Fruit fly (Drosophila melanogaster) whole organism, prepupa: ENCODE data around the gene CG7903.

ENCODE experiments used
- Blimp-1 ChIP-seq: fragments of 200-800 bp; sonication (Bioruptor generic); optimal IDR thresholded peaks from 3 replicates; lab custom pipeline; 2017; ENCODE audit warnings: missing biosample characterization, missing genetic modification characterization, mild to moderate bottlenecking, moderate library complexity, missing genetic modification reagents
- CG10631 ChIP-seq: fragments of 200-800 bp; sonication (Bioruptor generic); optimal IDR thresholded peaks from 2 replicates; lab custom pipeline; 2016; ENCODE audit warnings: missing biosample characterization, missing genetic modification characterization
- CG10669 ChIP-seq: fragments of 200-800 bp; sonication (Bioruptor generic); optimal IDR thresholded peaks from 3 replicates; lab custom pipeline; 2018; ENCODE audit warnings: missing biosample characterization, mild to moderate bottlenecking, missing genetic modification characterization, moderate library complexity
- CG11294 ChIP-seq: fragments of 200-800 bp; sonication (Bioruptor generic); IDR thresholded peaks from 2 replicates; pipeline ENCODE4 v1.3.6; 2022; ENCODE audit warnings: missing biosample characterization, missing genetic modification characterization
- CG11762 ChIP-seq: fragments of 200-800 bp; sonication (Bioruptor generic); optimal IDR thresholded peaks from 3 replicates; lab custom pipeline; 2016; ENCODE audit warnings: missing biosample characterization, missing genetic modification characterization; ENCODE audit not compliant: insufficient read depth
- CG11902 ChIP-seq: fragments of 200-800 bp; sonication (Bioruptor generic); optimal IDR thresholded peaks from 3 replicates; lab custom pipeline; 2016; ENCODE audit warnings: missing biosample characterization, missing genetic modification characterization
- CG15336 ChIP-seq: fragments of 200-800 bp; sonication (Bioruptor generic); IDR thresholded peaks from 2 replicates; pipeline ENCODE4 v1.3.6; 2022; ENCODE audit warnings: missing biosample characterization, missing genetic modification characterization
- CG16779 ChIP-seq: fragments of 200-800 bp; sonication (Bioruptor generic); optimal IDR thresholded peaks from 3 replicates; lab custom pipeline; 2017; ENCODE audit warnings: missing biosample characterization, mild to moderate bottlenecking, missing genetic modification characterization
- CG3032 ChIP-seq: fragments of 200-800 bp; optimal IDR thresholded peaks from 2 replicates; lab custom pipeline; 2019; ENCODE audit warnings: missing biosample characterization, mild to moderate bottlenecking, missing genetic modification characterization, moderate library complexity
- CG32006 ChIP-seq: fragments of 200-800 bp; sonication (Bioruptor generic); optimal IDR thresholded peaks from 3 replicates; lab custom pipeline; 2017; ENCODE audit warnings: missing biosample characterization, mild to moderate bottlenecking, missing genetic modification characterization
- CG3919 ChIP-seq: fragments of 200-800 bp; sonication (Bioruptor generic); optimal IDR thresholded peaks from 3 replicates; lab custom pipeline; 2016; ENCODE audit warnings: missing biosample characterization, missing genetic modification characterization
- CG6163 ChIP-seq: fragments of 200-800 bp; sonication (Bioruptor generic); IDR thresholded peaks from 3 replicates; pipeline ENCODE4 v1.3.6; 2022; ENCODE audit warnings: missing biosample characterization, missing genetic modification characterization
- CG6276 ChIP-seq: fragments of 200-800 bp; sonication (Bioruptor generic); optimal IDR thresholded peaks from 2 replicates; lab custom pipeline; 2017; ENCODE audit warnings: missing biosample characterization, mild to moderate bottlenecking, missing genetic modification characterization
- CG6792 ChIP-seq: fragments of 200-800 bp; sonication (Bioruptor generic); optimal IDR thresholded peaks from 3 replicates; lab custom pipeline; 2016; ENCODE audit warnings: missing biosample characterization, missing genetic modification characterization
- CG6808 ChIP-seq: fragments of 200-800 bp; sonication (Bioruptor generic); optimal IDR thresholded peaks from 3 replicates; lab custom pipeline; 2017; ENCODE audit warnings: missing biosample characterization, missing genetic modification characterization, mild to moderate bottlenecking, moderate library complexity, missing genetic modification reagents
- CG6854 ChIP-seq: fragments of 200-800 bp; sonication (Bioruptor generic); optimal IDR thresholded peaks from 2 replicates; lab custom pipeline; 2017; ENCODE audit warnings: missing biosample characterization, mild to moderate bottlenecking, missing genetic modification characterization
- CG7368 ChIP-seq: fragments of 200-800 bp; sonication (Bioruptor generic); optimal IDR thresholded peaks from 3 replicates; lab custom pipeline; 2016; ENCODE audit warnings: missing biosample characterization, missing genetic modification characterization
- CG8119 ChIP-seq: fragments of 200-800 bp; sonication (Bioruptor generic); IDR thresholded peaks from 3 replicates; pipeline ENCODE4 v1.3.6; 2022; ENCODE audit warnings: missing biosample characterization, missing genetic modification characterization
- CG8319 ChIP-seq: fragments of 200-800 bp; sonication (Bioruptor generic); optimal IDR thresholded peaks from 3 replicates; lab custom pipeline; 2016; ENCODE audit warnings: missing biosample characterization, missing genetic modification characterization
- CG9139 ChIP-seq: fragments of 200-800 bp; sonication (Bioruptor generic); optimal IDR thresholded peaks from 3 replicates; lab custom pipeline; 2017; ENCODE audit warnings: missing biosample characterization, mild to moderate bottlenecking, missing genetic modification characterization
- Eip75B ChIP-seq: fragments of 200-800 bp; sonication (Bioruptor generic); optimal IDR thresholded peaks from 3 replicates; lab custom pipeline; 2016; ENCODE audit warnings: missing biosample characterization, missing genetic modification characterization
- Eip78C ChIP-seq: fragments of 200-800 bp; sonication (Bioruptor generic); peaks from one replicate; lab custom pipeline; 2016; ENCODE audit warnings: missing biosample characterization, missing genetic modification characterization
- Ets21C ChIP-seq: fragments of 200-800 bp; sonication (Bioruptor generic); optimal IDR thresholded peaks from 3 replicates; lab custom pipeline; 2016; ENCODE audit warnings: missing biosample characterization, missing genetic modification characterization
- Ets96B ChIP-seq: fragments of 200-800 bp; optimal IDR thresholded peaks from 2 replicates; lab custom pipeline; 2019; ENCODE audit warnings: missing biosample characterization, mild to moderate bottlenecking, missing genetic modification characterization, moderate library complexity
- Hr38 ChIP-seq: sonication (Bioruptor generic); optimal IDR thresholded peaks from 2 replicates; lab custom pipeline; 2016; ENCODE audit warnings: missing biosample characterization, missing genetic modification characterization
- Hr39 ChIP-seq: fragments of 200-800 bp; sonication (Bioruptor generic); optimal IDR thresholded peaks from 2 replicates; lab custom pipeline; 2016; ENCODE audit warnings: missing biosample characterization, missing genetic modification characterization
- Hr4 ChIP-seq: fragments of 200-800 bp; sonication (Bioruptor generic); optimal IDR thresholded peaks from 3 replicates; lab custom pipeline; 2016; ENCODE audit warnings: missing biosample characterization, missing genetic modification characterization
- Lpt ChIP-seq: fragments of 200-800 bp; sonication (Bioruptor generic); optimal IDR thresholded peaks from 3 replicates; lab custom pipeline; 2016; ENCODE audit warnings: missing biosample characterization, missing genetic modification characterization
- Met ChIP-seq: fragments of 200-800 bp; sonication (Bioruptor generic); optimal IDR thresholded peaks from 3 replicates; lab custom pipeline; 2016; ENCODE audit warnings: missing biosample characterization, missing genetic modification characterization
- OdsH ChIP-seq: fragments of 200-800 bp; sonication (Bioruptor generic); optimal IDR thresholded peaks from 3 replicates; lab custom pipeline; 2016; ENCODE audit warnings: missing biosample characterization, missing genetic modification characterization
- Sox102F ChIP-seq: fragments of 200-800 bp; sonication (Bioruptor generic); optimal IDR thresholded peaks from 2 replicates; lab custom pipeline; 2016; ENCODE audit warnings: missing biosample characterization, mild to moderate bottlenecking, missing genetic modification characterization
- achi ChIP-seq: fragments of 200-800 bp; sonication (Bioruptor generic); optimal IDR thresholded peaks from 3 replicates; lab custom pipeline; 2016; ENCODE audit warnings: missing biosample characterization, missing genetic modification characterization
- cyc ChIP-seq: fragments of 200-800 bp; sonication (Bioruptor generic); optimal IDR thresholded peaks from 3 replicates; lab custom pipeline; 2016; ENCODE audit warnings: missing biosample characterization, missing genetic modification characterization
- dsx ChIP-seq: fragments of 200-800 bp; optimal IDR thresholded peaks from 3 replicates; lab custom pipeline; 2019; ENCODE audit warnings: missing biosample characterization, mild to moderate bottlenecking, missing genetic modification characterization, moderate library complexity; ENCODE audit not compliant: poor library complexity, severe bottlenecking
- eg ChIP-seq: fragments of 200-800 bp; sonication (Bioruptor generic); IDR thresholded peaks from 3 replicates; pipeline ENCODE4 v1.3.6; 2022; ENCODE audit warnings: missing biosample characterization, missing genetic modification characterization
- esn ChIP-seq: fragments of 200-800 bp; sonication (Bioruptor generic); optimal IDR thresholded peaks from 2 replicates; lab custom pipeline; 2016; ENCODE audit warnings: missing biosample characterization, mild to moderate bottlenecking, missing genetic modification characterization, moderate library complexity
- fd85E ChIP-seq: fragments of 200-800 bp; sonication (Bioruptor generic); optimal IDR thresholded peaks from 3 replicates; lab custom pipeline; 2016; ENCODE audit warnings: missing biosample characterization, missing genetic modification characterization
- fkh ChIP-seq: fragments of 200-800 bp; sonication (Bioruptor generic); optimal IDR thresholded peaks from 3 replicates; lab custom pipeline; 2017; ENCODE audit warnings: missing biosample characterization, mild to moderate bottlenecking, missing genetic modification characterization, moderate library complexity
- salr ChIP-seq, 2 experiments: fragments of 200-800 bp; sonication (Bioruptor generic); optimal IDR thresholded peaks; 3 replicates each; lab custom pipeline; 2016 to 2018; ENCODE audit warnings: missing biosample characterization in 2 of 2, missing genetic modification characterization in 2 of 2, mild to moderate bottlenecking in 1 of 2
- spab ChIP-seq: fragments of 200-800 bp; sonication (Bioruptor generic); optimal IDR thresholded peaks from 2 replicates; lab custom pipeline; 2017; ENCODE audit warnings: missing biosample characterization, mild to moderate bottlenecking, missing genetic modification characterization, missing genetic modification reagents
- ss ChIP-seq, 2 experiments: fragments of 200-800 bp; sonication (Bioruptor generic); optimal IDR thresholded peaks; 2 replicates in 1 of 2; 3 replicates in 1 of 2; lab custom pipeline; 2017 to 2018; ENCODE audit warnings: mild to moderate bottlenecking in 2 of 2, missing biosample characterization in 2 of 2, missing genetic modification characterization in 2 of 2, moderate library complexity in 1 of 2
- topi ChIP-seq: fragments of 200-800 bp; sonication (Bioruptor generic); optimal IDR thresholded peaks from 3 replicates; lab custom pipeline; 2016; ENCODE audit warnings: missing biosample characterization, missing genetic modification characterization
- vri ChIP-seq: fragments of 200-800 bp; sonication (Bioruptor generic); optimal IDR thresholded peaks from 3 replicates; lab custom pipeline; 2016; ENCODE audit warnings: missing biosample characterization, mild to moderate bottlenecking, missing genetic modification characterization

CG7903 gene

DNA sequence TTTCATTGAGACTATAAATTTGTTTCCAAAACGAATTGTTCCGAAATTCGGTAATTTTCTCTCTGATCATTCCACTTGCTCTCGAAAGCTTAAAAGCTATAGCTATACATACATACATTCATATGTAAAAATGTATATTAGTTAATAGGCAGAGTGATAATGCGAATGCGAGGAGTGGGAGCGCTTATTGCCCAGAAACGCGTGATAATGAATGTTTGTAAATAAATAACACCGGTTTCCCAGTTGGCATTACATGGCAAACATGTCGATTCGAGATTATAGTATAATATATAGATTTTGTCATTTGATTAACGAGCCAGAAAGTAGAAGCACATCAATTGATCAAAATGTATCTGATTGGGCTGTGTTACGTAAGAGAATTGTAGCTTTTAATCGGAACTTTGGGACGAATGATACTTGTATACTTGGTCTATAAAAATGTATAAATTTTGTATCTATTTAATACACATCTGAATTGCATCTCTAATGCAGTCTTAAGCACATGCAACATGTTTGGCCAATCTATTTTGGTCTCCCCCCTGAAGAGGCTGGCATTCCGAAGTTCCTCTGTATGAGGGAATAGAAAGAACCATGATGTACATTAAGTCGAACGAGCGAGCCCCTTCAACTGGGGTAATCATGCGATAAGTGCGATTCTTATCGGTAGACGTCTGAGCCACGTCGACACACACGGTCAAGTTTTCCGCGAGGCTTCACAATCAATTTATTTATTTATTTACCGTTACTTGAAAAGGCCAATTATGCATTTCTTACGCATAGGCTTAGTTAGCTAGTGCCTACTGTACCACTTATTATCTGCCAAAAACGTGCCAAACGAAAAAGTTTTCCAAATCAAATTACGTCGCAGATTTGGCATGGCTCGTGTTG is 17.8 kb upstream of the CG7903 start (continued):
- TF ChIP-seq vri (GFP tag; lab: Kevin White, UChicago) (peak; percentile 68), CG11294 (GFP tag; lab: Robert Waterston, UW) (peak; percentile 34; the same call in 1 of the 2 replicates), dsx (GFP tag; lab: Kevin White, UChicago) (no peak), Blimp-1 (GFP tag; lab: Kevin White, UChicago) (no peak), esn (no peak), Ets21C (GFP tag; lab: Kevin White, UChicago) (no peak), Hr4 (GFP tag; lab: Kevin White, UChicago) (peak; percentile 55), CG3032 (tag; lab: Kevin White, UChicago) (no peak), Hr39 (no peak), CG6854 (GFP tag; lab: Kevin White, UChicago) (no peak), cyc (no peak), topi (GFP tag; lab: Kevin White, UChicago) (no peak), CG10669 (GFP tag; lab: Kevin White, UChicago) (no peak), CG8319 (GFP tag; lab: Kevin White, UChicago) (no peak), CG7368 (GFP tag; lab: Kevin White, UChicago) (no peak), fd85E (GFP tag; lab: Kevin White, UChicago) (no peak), CG3919 (GFP tag; lab: Kevin White, UChicago) (no peak), Ets96B (no peak)

DNA sequence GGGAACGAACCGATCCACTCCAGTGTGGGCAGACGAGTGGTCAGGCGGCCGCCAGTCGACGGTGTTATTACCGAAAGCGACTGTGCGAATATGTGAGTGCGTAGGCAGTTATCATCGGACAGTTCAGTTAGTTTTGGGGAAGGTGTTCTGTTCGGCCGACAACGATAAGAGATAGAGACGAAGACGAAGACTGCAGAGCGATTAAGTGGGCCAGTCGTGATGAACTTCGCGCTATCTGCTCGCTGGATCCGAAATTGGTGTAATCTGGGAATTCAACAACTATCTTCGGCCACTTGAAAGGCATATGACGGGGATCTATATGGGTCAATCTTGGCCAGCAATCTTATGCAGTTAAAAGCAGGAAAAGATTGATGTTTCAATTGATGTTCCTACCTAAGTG is 14.1 kb upstream of the CG7903 start, which contains the start of gene CG7912:
Gene CG7912, minus strand, starts transcription at position 17 of the 400 bp plus-strand sequence.
- TF ChIP-seq OdsH (no peak), CG11902 (no peak), CG16779 (tag; lab: Kevin White, UChicago) (no peak), Eip75B (GFP tag; lab: Kevin White, UChicago) (no peak), CG8119 (no peak), CG6792 (GFP tag; lab: Kevin White, UChicago) (no peak), fkh (GFP tag; lab: Kevin White, UChicago) (no peak), Hr39 (no peak), cyc (no peak), esn (no peak), CG6276 (GFP tag; lab: Kevin White, UChicago) (no peak), Met (GFP tag; lab: Kevin White, UChicago) (no peak), Hr4 (GFP tag; lab: Kevin White, UChicago) (no peak), Hr38 (GFP tag; lab: Kevin White, UChicago) (no peak), CG11762 (GFP tag; lab: Kevin White, UChicago) (no peak), vri (GFP tag; lab: Kevin White, UChicago) (no peak)
- TF ChIP-seq, all 60 proteins: peak for 0

DNA sequence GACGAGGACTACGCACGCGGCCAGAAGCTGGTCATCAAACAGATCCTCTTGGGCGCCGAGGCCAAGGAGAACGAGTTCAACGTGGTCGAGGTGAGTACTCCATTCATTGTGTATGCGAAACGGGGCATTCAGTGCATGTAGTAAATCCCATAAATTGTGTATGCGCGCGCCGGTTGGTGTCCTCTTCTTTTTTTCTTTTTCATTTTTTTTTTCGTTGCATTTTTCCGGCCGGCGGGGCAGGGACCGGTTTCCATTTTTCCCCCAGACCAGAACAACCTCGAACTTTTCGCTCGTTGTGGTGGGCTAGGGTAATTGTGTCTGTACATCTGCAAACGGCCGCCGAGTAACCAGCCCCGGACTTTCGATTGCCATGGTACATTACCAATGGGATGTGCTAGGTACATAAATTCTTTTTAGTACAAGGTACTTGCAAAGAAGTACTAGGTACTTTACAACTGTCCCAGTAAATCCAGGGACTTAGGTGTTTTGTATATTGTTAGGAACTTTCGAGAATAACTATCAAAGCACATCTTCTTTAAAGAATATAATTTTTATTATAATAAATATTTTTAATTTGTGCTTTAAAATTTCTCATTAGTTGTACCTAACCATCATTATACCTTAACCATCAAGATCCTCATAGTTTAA is 10.4 kb upstream of the CG7903 start:
- peak; percentile 49 for TF ChIP-seq Ets96B
- TF ChIP-seq dsx (GFP tag; lab: Kevin White, UChicago), result peak; percentile 16
- peak; percentile 41; the same call in 1 of the 2 replicates for TF ChIP-seq CG15336
- peak; percentile 81 to 85 for TF ChIP-seq ss (GFP tag; optimal IDR thresholded peaks at IDR 0.05; lab: Kevin White, UChicago)
- peak; percentile 12 for TF ChIP-seq achi
- peak; percentile 47 for TF ChIP-seq CG32006 (GFP tag; lab: Kevin White, UChicago)
- TF ChIP-seq CG8119, result peak; percentile 67
- TF ChIP-seq CG7368 (GFP tag; lab: Kevin White, UChicago), result no peak
- no peak for TF ChIP-seq OdsH
- no peak for TF ChIP-seq Sox102F
- TF ChIP-seq salr (GFP tag; optimal IDR thresholded peaks at IDR 0.05; lab: Kevin White, UChicago), result peak in 1 of 2 experiments; percentile 1
- peak; percentile 63 for TF ChIP-seq Lpt (GFP tag; lab: Kevin White, UChicago)
- TF ChIP-seq spab (GFP tag; lab: Kevin White, UChicago), result peak; percentile 58
- TF ChIP-seq CG16779 (tag; lab: Kevin White, UChicago), result peak; percentile 78
- TF ChIP-seq CG10631 (GFP tag; lab: Kevin White, UChicago), result peak; percentile 51
- no peak for TF ChIP-seq CG11902
- TF ChIP-seq eg (GFP tag; lab: Robert Waterston, UW), result peak; percentile 87
- peak; percentile 84 for TF ChIP-seq CG6163 (GFP tag; lab: Robert Waterston, UW)
- TF ChIP-seq CG3919 (GFP tag; lab: Kevin White, UChicago), result peak; percentile 10
- TF ChIP-seq cyc, result no peak
- peak; percentile 75 for TF ChIP-seq CG9139 (GFP tag; lab: Kevin White, UChicago)
- peak; percentile 77 for TF ChIP-seq CG6808 (GFP tag; lab: Kevin White, UChicago)
- peak; percentile 12; the same call in 1 of the 2 replicates for TF ChIP-seq CG11294 (GFP tag; lab: Robert Waterston, UW)
- peak; percentile 62 for TF ChIP-seq Eip78C (GFP tag; lab: Kevin White, UChicago)
- TF ChIP-seq esn, result no peak
